Worm (Caenorhabditis elegans): ENCODE data around the gene frpr-5.

frpr-5 gene

ce11 chrV:13556297-13556696, 20.4 kb upstream of the frpr-5 start, which contains the start of gene C56A3.6:
C56A3.6 (minus strand) TSS chrV:13556397.
- TF ChIP-seq mab-5 (tag; optimal IDR thresholded peaks at IDR 0.05) (no peak), nhr-21 (tag; optimal IDR thresholded peaks at IDR 0.05) (no peak), C34F6.9 (tag; optimal IDR thresholded peaks at IDR 0.05) (no peak), sem-4 (tag; optimal IDR thresholded peaks at IDR 0.05) (no peak), lin-11 (tag; optimal IDR thresholded peaks at IDR 0.05) (no peak)

DNA sequence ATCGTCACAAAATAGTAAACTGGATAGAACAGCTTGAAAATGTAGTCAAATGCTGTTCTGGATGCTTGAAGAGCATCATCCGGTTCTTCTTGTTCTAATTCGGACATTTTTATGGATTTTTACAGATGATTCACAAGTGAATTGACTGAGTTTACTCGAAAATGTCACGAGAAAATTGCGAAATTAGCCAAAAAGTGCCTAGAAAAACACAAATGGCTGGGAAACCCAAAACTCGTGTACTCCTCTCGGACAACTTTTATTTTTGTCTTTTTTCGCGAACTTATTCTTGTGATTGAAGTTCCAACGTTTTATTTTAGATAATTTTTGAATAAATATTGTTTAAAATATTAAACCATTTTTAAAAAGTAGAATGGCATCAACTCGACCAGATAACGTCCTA, 15.7 kb upstream of the frpr-5 start, which contains the start of the genes C56A3.4 and C56A3.5:
Gene C56A3.4 (minus strand): TSS at position 154 of the 400 bp plus-strand sequence.
Gene C56A3.5 (plus strand): TSS at position 367 of the 400 bp plus-strand sequence.
- TF ChIP-seq lin-13 (GFP tag; optimal IDR thresholded peaks at IDR 0.05): peak; percentile 1
- peak; percentile 67 for TF ChIP-seq unc-55 (GFP tag; optimal IDR thresholded peaks at IDR 0.05)
- peak; percentile 64 for TF ChIP-seq gmeb-1 (tag; optimal IDR thresholded peaks at IDR 0.05)
- TF ChIP-seq crh-2 (tag; optimal IDR thresholded peaks at IDR 0.05): peak; percentile 54
- no peak for TF ChIP-seq nhr-6 (tag; optimal IDR thresholded peaks at IDR 0.05)
- peak; percentile 7 for TF ChIP-seq skn-1 (tag; optimal IDR thresholded peaks at IDR 0.05)
- TF ChIP-seq sma-9 (GFP tag; optimal IDR thresholded peaks at IDR 0.05): peak; percentile 54
- TF ChIP-seq sma-9 (tag; optimal IDR thresholded peaks at IDR 0.05): no peak
- peak; percentile 43 to 67 for TF ChIP-seq lsy-2 (tag; optimal IDR thresholded peaks at IDR 0.05)
- TF ChIP-seq nhr-11 (tag; optimal IDR thresholded peaks at IDR 0.05): no peak
- peak; percentile 50 for TF ChIP-seq fos-1 (tag; optimal IDR thresholded peaks at IDR 0.05)
- peak; percentile 14 for TF ChIP-seq snpc-4 (tag; optimal IDR thresholded peaks at IDR 0.05)
- peak; percentile 30 for TF ChIP-seq sma-3 (GFP tag; optimal IDR thresholded peaks at IDR 0.05)
- no peak for TF ChIP-seq lin-11 (tag; optimal IDR thresholded peaks at IDR 0.05)
- peak; percentile 82 for TF ChIP-seq C34F6.9 (tag; optimal IDR thresholded peaks at IDR 0.05)
- TF ChIP-seq nhr-129 (tag; optimal IDR thresholded peaks at IDR 0.05): peak; percentile 60
- TF ChIP-seq R02D3.7 (tag; optimal IDR thresholded peaks at IDR 0.05): no peak

ce11 chrV:13532469-13532868, 3.4 kb downstream of the frpr-5 start:
- TF ChIP-seq Y55F3AM.14 (GFP tag; optimal IDR thresholded peaks at IDR 0.05) (no peak), gmeb-1 (tag; optimal IDR thresholded peaks at IDR 0.05) (no peak), nhr-12 (tag; optimal IDR thresholded peaks at IDR 0.05) (no peak), nhr-21 (tag; optimal IDR thresholded peaks at IDR 0.05) (no peak), mbf-1 (tag; optimal IDR thresholded peaks at IDR 0.05) (no peak), ztf-1 (GFP tag; conservative IDR thresholded peaks at IDR 0.05) (no peak), skn-1 (tag; optimal IDR thresholded peaks at IDR 0.05) (no peak), fos-1 (tag; optimal IDR thresholded peaks at IDR 0.05) (no peak), peb-1 (tag; optimal IDR thresholded peaks at IDR 0.05) (no peak), ZK546.5 (tag; optimal IDR thresholded peaks at IDR 0.05) (no peak), nhr-11 (tag; optimal IDR thresholded peaks at IDR 0.05) (no peak)

ce11 chrV:13530698-13531097, 5.2 kb downstream of the frpr-5 start, which contains the start of gene ttr-44:
ttr-44 (minus strand) TSS chrV:13530744.
- TF ChIP-seq nhr-25 (tag; optimal IDR thresholded peaks at IDR 0.05) (no peak), blmp-1 (tag; optimal IDR thresholded peaks at IDR 0.05; ENCODE audit: insufficient read depth) (no peak), snpc-4 (tag; optimal IDR thresholded peaks at IDR 0.05) (no peak), lsy-2 (tag; optimal IDR thresholded peaks at IDR 0.05) (no peak), fos-1 (tag; optimal IDR thresholded peaks at IDR 0.05) (peak; percentile 93), lin-13 (GFP tag; optimal IDR thresholded peaks at IDR 0.05) (no peak)

DNA sequence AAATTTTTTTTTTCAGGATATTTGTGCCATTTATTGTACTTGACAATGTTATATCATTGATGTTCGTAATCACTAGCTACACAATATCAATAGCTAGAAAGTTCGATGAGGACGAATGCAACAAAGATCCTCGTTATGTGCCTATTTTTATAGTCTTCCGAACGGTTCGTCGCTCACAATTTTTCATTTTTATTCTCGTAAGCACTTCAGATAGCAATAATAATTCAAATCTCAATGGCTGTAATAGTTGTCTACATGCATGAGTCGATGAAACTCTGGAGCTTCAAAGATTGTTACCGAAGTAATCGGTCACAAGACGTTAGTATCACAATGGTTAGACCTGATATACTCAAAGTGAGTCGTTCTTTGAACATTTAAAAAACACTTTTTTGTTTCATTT, 6.7 kb downstream of the frpr-5 start:
- TF ChIP-seq nhr-129 (tag; optimal IDR thresholded peaks at IDR 0.05) (peak; percentile 7), ztf-11 (tag; optimal IDR thresholded peaks at IDR 0.05) (no peak)

- TF ChIP-seq blmp-1 (tag; optimal IDR thresholded peaks at IDR 0.05; ENCODE audit: insufficient read depth): no peak
- no peak for TF ChIP-seq ztf-11 (tag; optimal IDR thresholded peaks at IDR 0.05)
- no peak for TF ChIP-seq C34F6.9 (tag; optimal IDR thresholded peaks at IDR 0.05)
- TF ChIP-seq skn-1 (tag; optimal IDR thresholded peaks at IDR 0.05): no peak
- TF ChIP-seq nhr-23 (tag; optimal IDR thresholded peaks at IDR 0.05): no peak
- no peak for TF ChIP-seq ceh-82 (tag; optimal IDR thresholded peaks at IDR 0.05)
- no peak for TF ChIP-seq peb-1 (tag; optimal IDR thresholded peaks at IDR 0.05)
- TF ChIP-seq sma-9 (GFP tag; optimal IDR thresholded peaks at IDR 0.05): no peak
- no peak for TF ChIP-seq sma-9 (tag; optimal IDR thresholded peaks at IDR 0.05)
- TF ChIP-seq snpc-4 (tag; optimal IDR thresholded peaks at IDR 0.05): no peak
- no peak for TF ChIP-seq nhr-6 (tag; optimal IDR thresholded peaks at IDR 0.05)
- TF ChIP-seq unc-62 (GFP tag; optimal IDR thresholded peaks at IDR 0.05): no peak
- TF ChIP-seq crh-2 (tag; optimal IDR thresholded peaks at IDR 0.05): no peak
- no peak for TF ChIP-seq lin-11 (tag; optimal IDR thresholded peaks at IDR 0.05)
- TF ChIP-seq lin-13 (GFP tag; optimal IDR thresholded peaks at IDR 0.05): no peak
- TF ChIP-seq nhr-12 (tag; optimal IDR thresholded peaks at IDR 0.05): no peak
- TF ChIP-seq F13H6.1 (tag; optimal IDR thresholded peaks at IDR 0.05): no peak
Measured at ce11 chrV:13523194-13523593, 12.7 kb downstream of the frpr-5 start, which contains the start of gene R11G10.3. R11G10.3 (plus strand) TSS chrV:13523494.
